Fruit fly (Drosophila melanogaster): Measurements from ENCODE around the gene Mi-2.

DNA sequence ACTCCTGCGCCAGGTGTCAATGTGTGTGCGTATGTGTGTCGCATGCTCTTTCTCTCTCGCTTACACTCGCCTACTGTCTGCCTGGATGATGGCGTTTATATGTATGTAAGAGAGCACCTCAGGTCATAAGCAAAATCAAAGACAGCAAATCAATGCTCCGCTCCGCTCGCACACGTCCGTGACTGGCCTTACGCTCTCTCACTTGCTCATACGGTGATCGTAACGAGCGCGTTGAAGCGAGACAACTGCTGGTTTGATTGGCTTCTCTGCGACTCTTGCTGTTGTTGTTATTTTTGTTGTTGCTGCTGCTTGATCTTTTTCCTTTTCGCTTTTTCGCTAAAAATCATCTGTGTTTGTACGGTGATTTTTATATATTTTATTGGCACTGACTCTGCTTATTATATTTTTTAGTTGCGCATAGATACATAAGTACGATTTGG is 14.4 kb downstream of the Mi-2 start:
- TF ChIP-seq GATAd (GFP tag; optimal IDR thresholded peaks at IDR 0.05) (no peak), usp (GFP tag; optimal IDR thresholded peaks at IDR 0.05) (no peak), sv (GFP tag; optimal IDR thresholded peaks at IDR 0.05) (no peak), CrebA (GFP tag; optimal IDR thresholded peaks at IDR 0.05; ENCODE audit: borderline replicate concordance) (no peak), brk (GFP tag; optimal IDR thresholded peaks at IDR 0.05) (no peak), pan (optimal IDR thresholded peaks at IDR 0.05) (no peak), CG32264 (GFP tag; optimal IDR thresholded peaks at IDR 0.05) (no peak), br (GFP tag; optimal IDR thresholded peaks at IDR 0.05) (no peak), jim (GFP tag; optimal IDR thresholded peaks at IDR 0.05) (no peak), ey (GFP tag; optimal IDR thresholded peaks at IDR 0.05) (no peak), psq (GFP tag; optimal IDR thresholded peaks at IDR 0.05) (peak; percentile 65), CG9705 (GFP tag; optimal IDR thresholded peaks at IDR 0.05) (no peak)

All from whole organism, wandering third instar larva.